Worm (Caenorhabditis elegans): ENCODE data around the gene C28F5.1.

The C28F5.1 gene

ce11 chrII:7458706-7459105 lies 46.4 kb upstream of the C28F5.1 start, which contains the start of gene D1022.5:
Gene D1022.5, minus strand, starts transcription at chrII:7458806.
- TF ChIP-seq ztf-16 (tag; optimal IDR thresholded peaks at IDR 0.05) (no peak), lin-11 (tag; optimal IDR thresholded peaks at IDR 0.05) (no peak), ahr-1 (tag; optimal IDR thresholded peaks at IDR 0.05) (no peak), C38D4.7 (GFP tag; optimal IDR thresholded peaks at IDR 0.05) (no peak), hlh-8 (tag; optimal IDR thresholded peaks at IDR 0.05) (no peak), tbx-7 (tag; optimal IDR thresholded peaks at IDR 0.05) (no peak), unc-55 (GFP tag; optimal IDR thresholded peaks at IDR 0.05) (no peak)

ce11 chrII:7459205-7459604 lies 45.9 kb upstream of the C28F5.1 start, which contains the start of gene D1022.2:
Gene D1022.2, plus strand, starts transcription at chrII:7459505.
- TF ChIP-seq ceh-9 (tag; optimal IDR thresholded peaks at IDR 0.05) (no peak), pag-3 (tag; optimal IDR thresholded peaks at IDR 0.05; ENCODE audit: borderline replicate concordance) (no peak), dve-1 (tag; optimal IDR thresholded peaks at IDR 0.05) (no peak), gmeb-2 (tag; optimal IDR thresholded peaks at IDR 0.05) (no peak), ets-4 (tag; optimal IDR thresholded peaks at IDR 0.05) (no peak), nfya-1 (tag; optimal IDR thresholded peaks at IDR 0.05) (no peak), pha-4 (tag; optimal IDR thresholded peaks at IDR 0.05) (no peak), madf-2 (tag; optimal IDR thresholded peaks at IDR 0.05) (no peak), sox-2 (GFP tag; IDR thresholded peaks at IDR 0.05) (no peak), unc-55 (GFP tag; optimal IDR thresholded peaks at IDR 0.05) (no peak), dmd-4 (tag; optimal IDR thresholded peaks at IDR 0.05; ENCODE audit: borderline replicate concordance) (no peak), fkh-10 (GFP tag; optimal IDR thresholded peaks at IDR 0.05) (no peak)

DNA sequence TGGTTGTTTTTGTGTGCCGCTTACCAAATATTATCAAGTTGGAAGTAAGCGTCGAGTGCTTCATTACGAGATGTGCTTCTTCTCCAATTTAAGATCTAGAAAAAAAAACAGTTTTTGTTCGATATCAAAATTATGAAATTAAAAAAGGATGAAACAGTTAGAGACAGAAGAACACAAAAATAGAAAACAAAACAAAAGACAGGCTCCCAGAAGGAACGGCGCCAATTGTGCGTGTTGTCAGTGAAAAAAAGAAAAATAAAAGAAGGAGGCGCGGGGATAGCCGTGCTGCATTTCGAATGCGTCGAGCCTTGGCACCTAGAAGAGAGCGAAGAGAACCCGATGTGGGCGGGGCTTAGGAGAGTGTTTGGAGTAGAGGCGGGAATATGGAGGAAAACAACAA lies 39.6 kb upstream of the C28F5.1 start, which contains the start of gene sro-1:
TSS of gene sro-1 (minus strand) at position 101 of the 400 bp plus-strand sequence.
- no peak for TF ChIP-seq pha-4 (tag; optimal IDR thresholded peaks at IDR 0.05)
- no peak for TF ChIP-seq fkh-6 (tag; optimal IDR thresholded peaks at IDR 0.05)
- no peak for TF ChIP-seq C38D4.7 (GFP tag; optimal IDR thresholded peaks at IDR 0.05)
- TF ChIP-seq nhr-11 (tag; optimal IDR thresholded peaks at IDR 0.05): no peak
- no peak for TF ChIP-seq lim-6 (tag; optimal IDR thresholded peaks at IDR 0.05)
- no peak for TF ChIP-seq unc-3 (GFP tag; conservative IDR thresholded peaks at IDR 0.05)
- no peak for TF ChIP-seq unc-3 (tag; optimal IDR thresholded peaks at IDR 0.05)
- no peak for TF ChIP-seq ceh-19 (GFP tag; optimal IDR thresholded peaks at IDR 0.05)
- TF ChIP-seq pha-2 (tag; optimal IDR thresholded peaks at IDR 0.05): no peak
- TF ChIP-seq tbx-7 (tag; optimal IDR thresholded peaks at IDR 0.05): no peak
- TF ChIP-seq zip-5 (tag; optimal IDR thresholded peaks at IDR 0.05): no peak
- TF ChIP-seq Y22D7AL.16 (tag; optimal IDR thresholded peaks at IDR 0.05): no peak
- no peak for TF ChIP-seq ama-1 (optimal IDR thresholded peaks at IDR 0.05)
- TF ChIP-seq ceh-48 (tag; optimal IDR thresholded peaks at IDR 0.05): no peak
- TF ChIP-seq T23F11.4 (GFP tag; optimal IDR thresholded peaks at IDR 0.05): no peak
- no peak for TF ChIP-seq npax-4 (tag; optimal IDR thresholded peaks at IDR 0.05)
- TF ChIP-seq ceh-18 (tag; optimal IDR thresholded peaks at IDR 0.05): no peak
- no peak for TF ChIP-seq sox-4 (tag; optimal IDR thresholded peaks at IDR 0.05)
- no peak for TF ChIP-seq syd-9 (tag; optimal IDR thresholded peaks at IDR 0.05)
- no peak for TF ChIP-seq F13H6.1 (tag; optimal IDR thresholded peaks at IDR 0.05)

DNA sequence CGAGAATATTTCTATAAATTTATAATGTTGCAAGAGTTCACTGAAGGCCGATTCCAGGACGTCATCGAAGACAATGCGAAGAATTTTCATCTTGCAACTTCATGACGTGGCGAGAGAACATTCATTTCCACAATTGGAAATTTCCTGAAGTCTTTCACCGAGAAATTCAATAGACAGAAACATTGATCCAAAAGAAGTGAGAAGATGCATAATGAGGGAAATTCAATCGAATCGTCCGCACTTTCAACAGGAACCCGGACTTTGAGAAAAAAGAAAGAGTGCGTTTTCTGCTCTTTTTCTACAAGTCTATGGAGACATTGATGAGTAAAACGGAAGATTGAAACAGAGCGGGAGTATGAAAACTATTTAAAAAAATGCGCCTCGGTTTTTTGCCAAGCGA lies 35.8 kb upstream of the C28F5.1 start:
- TF ChIP-seq unc-42 (tag; optimal IDR thresholded peaks at IDR 0.05) (peak; percentile 64), hlh-13 (GFP tag; optimal IDR thresholded peaks at IDR 0.05) (no peak)
